Worm (Caenorhabditis elegans) whole organism, L2 larva: ENCODE data around the gene C08E8.1.

Experiments
- F13H6.1 ChIP-seq: sonication (generic microtip); optimal IDR thresholded peaks from 2 replicates; lab custom pipeline; 2016; ENCODE audit warnings: missing genetic modification characterization, missing compliant biosample characterization
- R02D3.7 ChIP-seq: fragments of 150-350 bp; optimal IDR thresholded peaks from 2 replicates; lab custom pipeline; 2014; ENCODE audit warnings: missing biosample characterization, missing genetic modification characterization
- Y55F3AM.14 ChIP-seq: fragments of 200-800 bp; sonication (Bioruptor generic); optimal IDR thresholded peaks from 2 replicates; lab custom pipeline; 2018; ENCODE audit warnings: mild to moderate bottlenecking, missing genetic modification characterization, missing compliant biosample characterization
- ZK546.5 ChIP-seq: sonication (generic microtip); optimal IDR thresholded peaks from 2 replicates; lab custom pipeline; 2017; ENCODE audit warnings: missing biosample characterization, missing genetic modification characterization
- alr-1 ChIP-seq: fragments of 150-350 bp; optimal IDR thresholded peaks from 2 replicates; lab custom pipeline; 2014; ENCODE audit warnings: missing biosample characterization, missing genetic modification characterization
- aly-2 ChIP-seq: fragments of 150-350 bp; optimal IDR thresholded peaks from 2 replicates; lab custom pipeline; 2014; ENCODE audit warnings: missing biosample characterization, missing genetic modification characterization
- blmp-1 ChIP-seq: sonication (generic microtip); optimal IDR thresholded peaks from 2 replicates; lab custom pipeline; 2017; ENCODE audit warnings: missing genetic modification characterization, mild to moderate bottlenecking, missing compliant biosample characterization, antibody characterized with exemption, moderate library complexity; ENCODE audit not compliant: insufficient read depth
- ceh-16 ChIP-seq: fragments of 150-350 bp; optimal IDR thresholded peaks from 2 replicates; lab custom pipeline; 2014; ENCODE audit warnings: missing biosample characterization, missing genetic modification characterization
- crh-2 ChIP-seq: sonication (generic microtip); optimal IDR thresholded peaks from 2 replicates; lab custom pipeline; 2017; ENCODE audit warnings: missing biosample characterization, missing genetic modification characterization
- dmd-4 ChIP-seq: sonication (generic microtip); optimal IDR thresholded peaks from 2 replicates; lab custom pipeline; 2017; ENCODE audit warnings: missing biosample characterization, missing genetic modification characterization
- egl-27 ChIP-seq: sonication (generic microtip); optimal IDR thresholded peaks from 3 replicates; lab custom pipeline; 2017; ENCODE audit warnings: missing biosample characterization, missing genetic modification reagents, missing genetic modification characterization
- elt-3 ChIP-seq: sonication (generic microtip); optimal IDR thresholded peaks from 2 replicates; lab custom pipeline; 2017; ENCODE audit warnings: missing biosample characterization, missing genetic modification characterization
- fos-1 ChIP-seq: fragments of 150-350 bp; optimal IDR thresholded peaks from 2 replicates; lab custom pipeline; 2014; ENCODE audit warnings: missing biosample characterization, missing genetic modification characterization
- gmeb-1 ChIP-seq: fragments of 150-350 bp; optimal IDR thresholded peaks from 2 replicates; lab custom pipeline; 2014; ENCODE audit warnings: missing biosample characterization, missing genetic modification characterization
- lin-11 ChIP-seq: fragments of 150-350 bp; sonication (generic microtip); optimal IDR thresholded peaks from 2 replicates; lab custom pipeline; 2014; ENCODE audit warnings: missing biosample characterization, missing genetic modification characterization, inconsistent platforms, mixed read lengths
- lin-13 ChIP-seq: fragments of 150-350 bp; optimal IDR thresholded peaks from 2 replicates; lab custom pipeline; 2014; ENCODE audit warnings: missing biosample characterization, missing genetic modification reagents, missing genetic modification characterization
- lin-39 ChIP-seq: fragments of 150-350 bp; optimal IDR thresholded peaks from 2 replicates; lab custom pipeline; 2014; ENCODE audit warnings: missing biosample characterization, missing genetic modification reagents, missing genetic modification characterization
- lsy-2 ChIP-seq, 2 experiments: fragments of 150-350 bp in 1 of 2; sonication (generic microtip) in 1 of 2; optimal IDR thresholded peaks; 2 replicates each; lab custom pipeline; 2014 to 2017; ENCODE audit warnings: missing biosample characterization in 2 of 2, missing genetic modification characterization in 2 of 2
- mab-5 ChIP-seq: fragments of 150-350 bp; optimal IDR thresholded peaks from 2 replicates; lab custom pipeline; 2014; ENCODE audit warnings: missing biosample characterization, missing genetic modification characterization
- mdl-1 ChIP-seq, 2 experiments: fragments of 150-350 bp in 1 of 2; sonication (generic microtip) in 1 of 2; optimal IDR thresholded peaks; 2 replicates each; lab custom pipeline; 2017; ENCODE audit warnings: missing biosample characterization in 2 of 2, missing genetic modification characterization in 2 of 2
- nhr-10 ChIP-seq: sonication (generic microtip); optimal IDR thresholded peaks from 2 replicates; lab custom pipeline; 2017; ENCODE audit warnings: missing biosample characterization, missing genetic modification characterization
- nhr-11 ChIP-seq: fragments of 150-350 bp; optimal IDR thresholded peaks from 2 replicates; lab custom pipeline; 2014; ENCODE audit warnings: missing biosample characterization, missing genetic modification characterization
- nhr-12 ChIP-seq: fragments of 150-350 bp; optimal IDR thresholded peaks from 2 replicates; lab custom pipeline; 2014; ENCODE audit warnings: missing biosample characterization, missing genetic modification characterization
- nhr-129 ChIP-seq: fragments of 150-350 bp; optimal IDR thresholded peaks from 2 replicates; lab custom pipeline; 2014; ENCODE audit warnings: missing biosample characterization, missing genetic modification characterization
- nhr-21 ChIP-seq: fragments of 150-350 bp; optimal IDR thresholded peaks from 2 replicates; lab custom pipeline; 2014; ENCODE audit warnings: missing biosample characterization, missing genetic modification characterization
- nhr-23 ChIP-seq: fragments of 150-350 bp; optimal IDR thresholded peaks from 2 replicates; lab custom pipeline; 2014; ENCODE audit warnings: missing biosample characterization, missing genetic modification reagents, missing genetic modification characterization
- nhr-237 ChIP-seq: fragments of 150-350 bp; optimal IDR thresholded peaks from 2 replicates; lab custom pipeline; 2014; ENCODE audit warnings: missing biosample characterization, missing genetic modification characterization
- nhr-6 ChIP-seq: fragments of 150-350 bp; optimal IDR thresholded peaks from 2 replicates; lab custom pipeline; 2014; ENCODE audit warnings: missing biosample characterization, missing genetic modification characterization
- nhr-77 ChIP-seq: fragments of 150-350 bp; optimal IDR thresholded peaks from 2 replicates; lab custom pipeline; 2014; ENCODE audit warnings: missing biosample characterization, missing genetic modification characterization
- peb-1 ChIP-seq: fragments of 150-350 bp; optimal IDR thresholded peaks from 2 replicates; lab custom pipeline; 2014; ENCODE audit warnings: missing biosample characterization, missing genetic modification characterization
- sem-4 ChIP-seq: fragments of 150-350 bp; optimal IDR thresholded peaks from 2 replicates; lab custom pipeline; 2014; ENCODE audit warnings: missing biosample characterization, missing genetic modification reagents, missing genetic modification characterization
- skn-1 ChIP-seq: sonication (generic microtip); optimal IDR thresholded peaks from 2 replicates; lab custom pipeline; 2017; ENCODE audit warnings: missing biosample characterization, missing genetic modification characterization
- sma-3 ChIP-seq: sonication (generic microtip); optimal IDR thresholded peaks from 2 replicates; lab custom pipeline; 2016; ENCODE audit warnings: missing genetic modification reagents, missing genetic modification characterization, missing compliant biosample characterization
- sma-9 ChIP-seq, 2 experiments: fragments of 150-350 bp in 1 of 2; sonication (generic microtip) in 1 of 2; optimal IDR thresholded peaks; 2 replicates each; lab custom pipeline; 2014 to 2016; ENCODE audit warnings: missing genetic modification characterization in 2 of 2, mild to moderate bottlenecking in 1 of 2, missing biosample characterization in 1 of 2, missing compliant biosample characterization in 1 of 2, missing genetic modification reagents in 1 of 2, moderate library complexity in 1 of 2
- snpc-4 ChIP-seq: fragments of 150-350 bp; optimal IDR thresholded peaks from 2 replicates; lab custom pipeline; 2014; ENCODE audit warnings: missing biosample characterization, missing genetic modification characterization
- unc-39 ChIP-seq: fragments of 150-350 bp; optimal IDR thresholded peaks from 2 replicates; lab custom pipeline; 2014; ENCODE audit warnings: missing biosample characterization, missing genetic modification characterization
- unc-55 ChIP-seq: fragments of 150-350 bp; sonication (generic microtip); optimal IDR thresholded peaks from 3 replicates; lab custom pipeline; 2014; ENCODE audit warnings: missing biosample characterization, missing genetic modification reagents, missing genetic modification characterization
- unc-62 ChIP-seq: fragments of 150-350 bp; optimal IDR thresholded peaks from 2 replicates; lab custom pipeline; 2014; ENCODE audit warnings: missing biosample characterization, missing genetic modification reagents, missing genetic modification characterization
- zag-1 ChIP-seq: fragments of 150-350 bp; optimal IDR thresholded peaks from 2 replicates; lab custom pipeline; 2014; ENCODE audit warnings: missing biosample characterization, missing genetic modification characterization
- ztf-1 ChIP-seq: fragments of 200-800 bp; sonication (Bioruptor generic); conservative IDR thresholded peaks from 2 replicates; pipeline ENCODE4 v1.3.6; 2022; ENCODE audit warnings: missing genetic modification characterization, missing compliant biosample characterization
- ztf-11 ChIP-seq: sonication (generic microtip); optimal IDR thresholded peaks from 2 replicates; lab custom pipeline; 2017; ENCODE audit warnings: missing biosample characterization, missing genetic modification characterization
- ztf-4 ChIP-seq: fragments of 150-350 bp; optimal IDR thresholded peaks from 2 replicates; lab custom pipeline; 2014; ENCODE audit warnings: missing biosample characterization, missing genetic modification characterization

C08E8.1 gene

ce11 chrV:18350046-18350445 is 12.3 kb downstream of the C08E8.1 start, which contains the start of gene C08E8.3:
TSS of gene C08E8.3 (plus strand) at chrV:18350129.
- TF ChIP-seq egl-27 (tag; lab: Kevin White, UChicago) (no peak), peb-1 (tag; lab: Kevin White, UChicago) (no peak), nhr-6 (tag; lab: Kevin White, UChicago) (no peak), nhr-21 (tag; lab: Kevin White, UChicago) (no peak), blmp-1 (tag; lab: Kevin White, UChicago) (no peak), unc-39 (tag; lab: Kevin White, UChicago) (no peak), nhr-77 (tag; lab: Kevin White, UChicago) (no peak), unc-55 (no peak), ztf-11 (tag; lab: Kevin White, UChicago) (no peak), mab-5 (tag; lab: Kevin White, UChicago) (no peak), nhr-129 (no peak), crh-2 (no peak), ztf-1 (GFP tag; lab: Robert Waterston, UW) (no peak), ZK546.5 (no peak), lsy-2 (tag; optimal IDR thresholded peaks at IDR 0.05; lab: Kevin White, UChicago) (no peak), sma-3 (no peak)

ce11 chrV:18346080-18346479 is 16.2 kb downstream of the C08E8.1 start:
- no peak for TF ChIP-seq peb-1 (tag; lab: Kevin White, UChicago)
- no peak for TF ChIP-seq unc-62
- TF ChIP-seq crh-2 = peak; percentile 72
- TF ChIP-seq lsy-2 (tag; optimal IDR thresholded peaks at IDR 0.05; lab: Kevin White, UChicago) = no peak
- no peak for TF ChIP-seq ztf-1 (GFP tag; lab: Robert Waterston, UW)
- TF ChIP-seq nhr-11 (tag; lab: Kevin White, UChicago) = no peak
- no peak for TF ChIP-seq ceh-16 (tag; lab: Kevin White, UChicago)
- TF ChIP-seq egl-27 (tag; lab: Kevin White, UChicago) = peak; percentile 85
- TF ChIP-seq nhr-23 = no peak
- no peak for TF ChIP-seq aly-2 (tag; lab: Kevin White, UChicago)
- no peak for TF ChIP-seq mdl-1 (tag; optimal IDR thresholded peaks at IDR 0.05; lab: Kevin White, UChicago)
- TF ChIP-seq skn-1 (tag; lab: Kevin White, UChicago) = peak; percentile 96
- TF ChIP-seq ZK546.5 = no peak
- TF ChIP-seq nhr-77 (tag; lab: Kevin White, UChicago) = no peak
- TF ChIP-seq gmeb-1 (tag; lab: Kevin White, UChicago) = peak; percentile 76
- TF ChIP-seq ztf-11 (tag; lab: Kevin White, UChicago) = no peak
- TF ChIP-seq lin-13 = no peak
- TF ChIP-seq sem-4 (tag; lab: Kevin White, UChicago) = no peak
- TF ChIP-seq dmd-4 (tag; lab: Kevin White, UChicago) = no peak
- TF ChIP-seq mab-5 (tag; lab: Kevin White, UChicago) = no peak
- no peak for TF ChIP-seq lin-39 (tag; lab: Kevin White, UChicago)
- peak; percentile 38 for TF ChIP-seq F13H6.1 (tag; lab: Kevin White, UChicago)
- TF ChIP-seq snpc-4 (tag; lab: Kevin White, UChicago) = no peak
- TF ChIP-seq zag-1 (tag; lab: Kevin White, UChicago) = no peak
- TF ChIP-seq alr-1 (tag; lab: Kevin White, UChicago) = no peak
- no peak for TF ChIP-seq nhr-10
- no peak for TF ChIP-seq nhr-12 (tag; lab: Kevin White, UChicago)
- no peak for TF ChIP-seq ztf-4
- no peak for TF ChIP-seq blmp-1 (tag; lab: Kevin White, UChicago)
- TF ChIP-seq nhr-6 (tag; lab: Kevin White, UChicago) = no peak
- TF ChIP-seq Y55F3AM.14 (GFP tag; lab: Kevin White, UChicago) = no peak
- no peak for TF ChIP-seq elt-3 (tag; lab: Kevin White, UChicago)
- peak; percentile 81 for TF ChIP-seq sma-3
- no peak for TF ChIP-seq nhr-237
- no peak for TF ChIP-seq unc-55
- TF ChIP-seq fos-1 (tag; lab: Kevin White, UChicago) = peak; percentile 100
- TF ChIP-seq unc-39 (tag; lab: Kevin White, UChicago) = no peak
- TF ChIP-seq R02D3.7 (tag; lab: Kevin White, UChicago) = no peak
- peak; percentile 30 for TF ChIP-seq nhr-129
- TF ChIP-seq sma-9 (GFP tag; optimal IDR thresholded peaks at IDR 0.05; lab: Kevin White, UChicago) = peak; percentile 88
- TF ChIP-seq sma-9 (tag; optimal IDR thresholded peaks at IDR 0.05; lab: Kevin White, UChicago) = no peak
- peak; percentile 74 for TF ChIP-seq nhr-21 (tag; lab: Kevin White, UChicago)
- TF ChIP-seq lin-11 = no peak
